5 fruit fly cellular contexts compared by ENCODE assay signal in genomic region chrX:12751786-12752187, dm6.
TF ChIP-seq lines count a peak whose summit lies in the region.

No protein-coding gene starts in this region.

- no peak for TF ChIP-seq CTCF in whole organism, embryonic (GFP tag; optimal IDR thresholded peaks at IDR 0.05; lab: Kevin White, UChicago)

TF ChIP-seq in Kc167, 6 proteins besides CTCF, POLR2A, EP300 and RAD21:
- TF ChIP-seq psq (optimal IDR thresholded peaks at IDR 0.05; lab: Kevin White, UChicago) (peak; percentile 67), h (optimal IDR thresholded peaks at IDR 0.05; lab: Kevin White, UChicago) (no peak)
TF ChIP-seq in Kc167: peak in this region for 1.

TF ChIP-seq in whole organism, adult, 20 proteins besides CTCF, POLR2A, EP300 and RAD21:
- no peak for TF ChIP-seq Crg-1 (GFP tag; optimal IDR thresholded peaks at IDR 0.05; lab: Kevin White, UChicago)
- TF ChIP-seq kay (GFP tag; lab: Kevin White, UChicago; ENCODE audit: borderline replicate concordance): peak; percentile 77
- TF ChIP-seq cic (GFP tag; optimal IDR thresholded peaks at IDR 0.05; lab: Kevin White, UChicago): peak; percentile 46
- no peak for TF ChIP-seq CG5204 (GFP tag; optimal IDR thresholded peaks at IDR 0.05; lab: Kevin White, UChicago)

TF ChIP-seq in whole organism, embryonic, 481 proteins besides CTCF, POLR2A, EP300 and RAD21 (continues in another document):
- TF ChIP-seq MESR4 (GFP tag; optimal IDR thresholded peaks at IDR 0.05; lab: Kevin White, UChicago): no peak
- no peak for TF ChIP-seq rib (GFP tag; IDR thresholded peaks at IDR 0.05; lab: Robert Waterston, UW)
- TF ChIP-seq D19A (tag; optimal IDR thresholded peaks at IDR 0.05; lab: Kevin White, UChicago): no peak
- TF ChIP-seq so (GFP tag; IDR thresholded peaks at IDR 0.05; lab: Robert Waterston, UW): no peak
- no peak for TF ChIP-seq CG3847 (GFP tag; IDR thresholded peaks at IDR 0.05; lab: Robert Waterston, UW)
- TF ChIP-seq prd (optimal IDR thresholded peaks at IDR 0.05; lab: Kevin White, UChicago): no peak
- no peak for TF ChIP-seq prd (GFP tag; IDR thresholded peaks at IDR 0.05; lab: Robert Waterston, UW)
- no peak for TF ChIP-seq CG17912 (GFP tag; optimal IDR thresholded peaks at IDR 0.05; lab: Kevin White, UChicago)
- TF ChIP-seq pros (GFP tag; optimal IDR thresholded peaks at IDR 0.05; lab: Kevin White, UChicago): peak; percentile 99
- TF ChIP-seq Bgb (GFP tag; IDR thresholded peaks at IDR 0.05; lab: Robert Waterston, UW; ENCODE audit: partially characterized antibody): no peak; the same call in 1 of the 2 replicates
- no peak for TF ChIP-seq h (optimal IDR thresholded peaks at IDR 0.05; lab: Kevin White, UChicago)
- no peak for TF ChIP-seq tio (GFP tag; optimal IDR thresholded peaks at IDR 0.05; lab: Kevin White, UChicago)
- TF ChIP-seq YL-1 (GFP tag; optimal IDR thresholded peaks at IDR 0.05; lab: Kevin White, UChicago): no peak
- peak; percentile 86 for TF ChIP-seq cg (GFP tag; optimal IDR thresholded peaks at IDR 0.05; lab: Kevin White, UChicago)
- no peak for TF ChIP-seq ci (GFP tag; IDR thresholded peaks at IDR 0.05; lab: Robert Waterston, UW)
- TF ChIP-seq CG32532 (GFP tag; IDR thresholded peaks at IDR 0.05; lab: Robert Waterston, UW): no peak
- TF ChIP-seq Mes4 (GFP tag; optimal IDR thresholded peaks at IDR 0.05; lab: Kevin White, UChicago): no peak
- TF ChIP-seq CG11560 (tag; IDR thresholded peaks at IDR 0.05; lab: Robert Waterston, UW): no peak
- peak; percentile 97 for TF ChIP-seq CG15479 (GFP tag; optimal IDR thresholded peaks at IDR 0.05; lab: Kevin White, UChicago)
- TF ChIP-seq Spps (tag; optimal IDR thresholded peaks at IDR 0.05; lab: Kevin White, UChicago): no peak
- TF ChIP-seq stwl (tag; optimal IDR thresholded peaks at IDR 0.05; lab: Kevin White, UChicago): no peak
- TF ChIP-seq CG12104 (GFP tag; optimal IDR thresholded peaks at IDR 0.05; lab: Kevin White, UChicago): no peak
- TF ChIP-seq Dek (tag; optimal IDR thresholded peaks at IDR 0.05; lab: Kevin White, UChicago): no peak
- TF ChIP-seq NC2β (GFP tag; optimal IDR thresholded peaks at IDR 0.05; lab: Kevin White, UChicago): no peak
- TF ChIP-seq slbo (GFP tag; IDR thresholded peaks at IDR 0.05; lab: Robert Waterston, UW): no peak
- 0 out of 2 replicates have a peak, but pooled peaks have one; percentile 14 for TF ChIP-seq sna (GFP tag; IDR thresholded peaks at IDR 0.05; lab: Robert Waterston, UW; ENCODE audit: partially characterized antibody)
- TF ChIP-seq Mrtf (GFP tag; IDR thresholded peaks at IDR 0.05; lab: Robert Waterston, UW): no peak
- no peak for TF ChIP-seq Fer3 (tag; optimal IDR thresholded peaks at IDR 0.05; lab: Kevin White, UChicago)
- TF ChIP-seq MTF-1 (GFP tag; optimal IDR thresholded peaks at IDR 0.05; lab: Kevin White, UChicago; ENCODE audit: borderline replicate concordance): no peak

TF ChIP-seq in whole organism, pupa, 21 proteins besides CTCF, POLR2A, EP300 and RAD21:
- TF ChIP-seq CG9948 (tag; optimal IDR thresholded peaks at IDR 0.05; lab: Kevin White, UChicago): no peak
- TF ChIP-seq EcR (GFP tag; optimal IDR thresholded peaks at IDR 0.05; lab: Kevin White, UChicago): peak; percentile 97
TF ChIP-seq in whole organism, pupa: peak in this region for 1.

TF ChIP-seq in whole organism, wandering third instar larva, 38 proteins besides CTCF, POLR2A, EP300 and RAD21:
- TF ChIP-seq lola (GFP tag; optimal IDR thresholded peaks at IDR 0.05; lab: Kevin White, UChicago) (no peak), Dif (GFP tag; optimal IDR thresholded peaks at IDR 0.05; lab: Kevin White, UChicago; ENCODE audit: partially characterized antibody) (peak; percentile 30), Hr83 (GFP tag; optimal IDR thresholded peaks at IDR 0.05; lab: Kevin White, UChicago; ENCODE audit: poor library complexity, severe bottlenecking) (peak; percentile 60), dl (GFP tag; optimal IDR thresholded peaks at IDR 0.05; lab: Kevin White, UChicago; ENCODE audit: insufficient read depth in 1 of 2, partially characterized antibody in 2 of 2) (peak in 1 of 2 experiments; percentile 36), CG9705 (GFP tag; optimal IDR thresholded peaks at IDR 0.05; lab: Kevin White, UChicago) (no peak), Vsx2 (GFP tag; optimal IDR thresholded peaks at IDR 0.05; lab: Kevin White, UChicago; ENCODE audit: partially characterized antibody) (peak; percentile 40)
